Worm (Caenorhabditis elegans): ENCODE data around the gene Y94H6A.5.
A peak's percentile ranks its signal among the peaks of the same experiment; 100 is the strongest.

The Y94H6A.5 gene

ce11 chrIV:2639666-2640273 is 64.0 kb downstream of the Y94H6A.5 start (continued):
- TF ChIP-seq nhr-10 (tag; optimal IDR thresholded peaks at IDR 0.05) = no peak
- TF ChIP-seq egl-43 (GFP tag; IDR thresholded peaks at IDR 0.05) = peak; percentile 97
- peak; percentile 88 for TF ChIP-seq Y48G9A.11 (GFP tag; IDR thresholded peaks at IDR 0.05)
- no peak; the same call in 1 of the 2 replicates for TF ChIP-seq T26A8.4 (GFP tag; IDR thresholded peaks at IDR 0.05)
- no peak for TF ChIP-seq unc-39 (tag; optimal IDR thresholded peaks at IDR 0.05)
- TF ChIP-seq nhr-11 (tag; optimal IDR thresholded peaks at IDR 0.05) = no peak
- TF ChIP-seq lir-3 (tag; optimal IDR thresholded peaks at IDR 0.05) = no peak
- no peak for TF ChIP-seq nhr-111 (GFP tag; optimal IDR thresholded peaks at IDR 0.05)
- no peak for TF ChIP-seq lin-15B (tag; optimal IDR thresholded peaks at IDR 0.05)
- TF ChIP-seq dmd-9 (GFP tag; IDR thresholded peaks at IDR 0.05) = peak; percentile 59; the same call in 1 of the 2 replicates
- TF ChIP-seq lsy-2 (tag; optimal IDR thresholded peaks at IDR 0.05) = peak in 1 of 2 experiments; percentile 43
- TF ChIP-seq unc-130 (GFP tag; optimal IDR thresholded peaks at IDR 0.05) = peak; percentile 10
- TF ChIP-seq jun-1 (tag; optimal IDR thresholded peaks at IDR 0.05) = no peak
- no peak for TF ChIP-seq ztf-7 (tag; optimal IDR thresholded peaks at IDR 0.05)
- TF ChIP-seq arid-1 (GFP tag; conservative IDR thresholded peaks at IDR 0.05) = peak; percentile 83
- TF ChIP-seq ceh-62 (tag; optimal IDR thresholded peaks at IDR 0.05) = no peak
- peak; percentile 85 for TF ChIP-seq ceh-44 (GFP tag; IDR thresholded peaks at IDR 0.05)
- no peak for TF ChIP-seq pqm-1 (tag; optimal IDR thresholded peaks at IDR 0.05)
- no peak for TF ChIP-seq R02D3.7 (tag; optimal IDR thresholded peaks at IDR 0.05)
- peak; percentile 13 for TF ChIP-seq spr-1 (tag; optimal IDR thresholded peaks at IDR 0.05)
- peak; percentile 60; the same call in 1 of the 2 replicates for TF ChIP-seq zip-11 (GFP tag; IDR thresholded peaks at IDR 0.05)
- TF ChIP-seq hlh-11 (tag; optimal IDR thresholded peaks at IDR 0.05) = peak; percentile 35
- peak; percentile 65 for TF ChIP-seq sdz-12 (GFP tag; optimal IDR thresholded peaks at IDR 0.05)
- peak in 1 of 2 experiments; percentile 77 for TF ChIP-seq daf-16 (GFP tag; optimal IDR thresholded peaks at IDR 0.05)
- peak; percentile 37 for TF ChIP-seq daf-16 (tag; optimal IDR thresholded peaks at IDR 0.05)
- TF ChIP-seq zfp-3 (GFP tag; conservative IDR thresholded peaks at IDR 0.05) = 0 out of 2 replicates have a peak, but pooled peaks have one; percentile 50
- peak; percentile 66 for TF ChIP-seq ceh-20 (GFP tag; IDR thresholded peaks at IDR 0.05)
- TF ChIP-seq daf-8 (GFP tag; IDR thresholded peaks at IDR 0.05) = no peak
- TF ChIP-seq nhr-77 (tag; optimal IDR thresholded peaks at IDR 0.05) = no peak
- TF ChIP-seq tag-97 (GFP tag; IDR thresholded peaks at IDR 0.05) = no peak
- TF ChIP-seq daf-12 (tag; optimal IDR thresholded peaks at IDR 0.05) = no peak
- TF ChIP-seq T20F7.1 (GFP tag; optimal IDR thresholded peaks at IDR 0.05) = peak; percentile 0
- TF ChIP-seq unc-62 (GFP tag; optimal IDR thresholded peaks at IDR 0.05 in 1 of 2) = no peak
- no peak for TF ChIP-seq unc-62 (tag; optimal IDR thresholded peaks at IDR 0.05)
- no peak for TF ChIP-seq lin-39 (tag; optimal IDR thresholded peaks at IDR 0.05)
- peak; percentile 78 for TF ChIP-seq php-3 (GFP tag; IDR thresholded peaks at IDR 0.05)
- no peak for TF ChIP-seq zfp-2 (tag; optimal IDR thresholded peaks at IDR 0.05)
- TF ChIP-seq spr-3 (GFP tag; optimal IDR thresholded peaks at IDR 0.05) = peak; percentile 76
- TF ChIP-seq mep-1 (tag; optimal IDR thresholded peaks at IDR 0.05) = peak; percentile 31
- no peak for TF ChIP-seq hif-1 (tag; optimal IDR thresholded peaks at IDR 0.05)
- TF ChIP-seq nhr-237 (tag; optimal IDR thresholded peaks at IDR 0.05) = no peak
- no peak for TF ChIP-seq F10B5.3 (tag; optimal IDR thresholded peaks at IDR 0.05)
- TF ChIP-seq tra-1 (GFP tag; IDR thresholded peaks at IDR 0.05) = peak; percentile 76
- peak; percentile 84 for TF ChIP-seq ctbp-1 (GFP tag; IDR thresholded peaks at IDR 0.05)
- TF ChIP-seq vab-7 (GFP tag; IDR thresholded peaks at IDR 0.05) = peak; percentile 78
- TF ChIP-seq Y75B8A.6 (GFP tag; IDR thresholded peaks at IDR 0.05) = no peak; the same call in 1 of the 2 replicates
- TF ChIP-seq nhr-76 (tag; optimal IDR thresholded peaks at IDR 0.05) = no peak
- TF ChIP-seq dmd-6 (GFP tag; IDR thresholded peaks at IDR 0.05) = peak; percentile 53
- TF ChIP-seq skn-1 (tag; optimal IDR thresholded peaks at IDR 0.05) = no peak
- TF ChIP-seq D1046.2 (GFP tag; IDR thresholded peaks at IDR 0.05) = peak; percentile 85
- TF ChIP-seq duxl-1 (tag; optimal IDR thresholded peaks at IDR 0.05; ENCODE audit: poor library complexity) = no peak
- TF ChIP-seq fkh-10 (GFP tag; optimal IDR thresholded peaks at IDR 0.05) = no peak

All from whole organism, L4 larva.